Fruit fly (Drosophila melanogaster) whole organism, prepupa: ENCODE results near the gene CG13074.

ENCODE experiments used
- CG10631 ChIP-seq: fragments of 200-800 bp; sonication (Bioruptor generic); optimal IDR thresholded peaks from 2 replicates; lab custom pipeline; 2016; ENCODE audit warnings: missing biosample characterization, missing genetic modification characterization
- CG10669 ChIP-seq: fragments of 200-800 bp; sonication (Bioruptor generic); optimal IDR thresholded peaks from 3 replicates; lab custom pipeline; 2018; ENCODE audit warnings: missing biosample characterization, mild to moderate bottlenecking, missing genetic modification characterization, moderate library complexity
- CG3919 ChIP-seq: fragments of 200-800 bp; sonication (Bioruptor generic); optimal IDR thresholded peaks from 3 replicates; lab custom pipeline; 2016; ENCODE audit warnings: missing biosample characterization, missing genetic modification characterization
- CG4318 ChIP-seq: fragments of 200-800 bp; sonication (Bioruptor generic); optimal IDR thresholded peaks from 3 replicates; lab custom pipeline; 2017; ENCODE audit warnings: missing biosample characterization, mild to moderate bottlenecking, missing genetic modification characterization
- CG6276 ChIP-seq: fragments of 200-800 bp; sonication (Bioruptor generic); optimal IDR thresholded peaks from 2 replicates; lab custom pipeline; 2017; ENCODE audit warnings: missing biosample characterization, mild to moderate bottlenecking, missing genetic modification characterization
- Eip75B ChIP-seq: fragments of 200-800 bp; sonication (Bioruptor generic); optimal IDR thresholded peaks from 3 replicates; lab custom pipeline; 2016; ENCODE audit warnings: missing biosample characterization, missing genetic modification characterization
- Ets21C ChIP-seq: fragments of 200-800 bp; sonication (Bioruptor generic); optimal IDR thresholded peaks from 3 replicates; lab custom pipeline; 2016; ENCODE audit warnings: missing biosample characterization, missing genetic modification characterization
- Ets96B ChIP-seq: fragments of 200-800 bp; optimal IDR thresholded peaks from 2 replicates; lab custom pipeline; 2019; ENCODE audit warnings: missing biosample characterization, mild to moderate bottlenecking, missing genetic modification characterization, moderate library complexity
- Hr38 ChIP-seq: sonication (Bioruptor generic); optimal IDR thresholded peaks from 2 replicates; lab custom pipeline; 2016; ENCODE audit warnings: missing biosample characterization, missing genetic modification characterization
- Hr39 ChIP-seq: fragments of 200-800 bp; sonication (Bioruptor generic); optimal IDR thresholded peaks from 2 replicates; lab custom pipeline; 2016; ENCODE audit warnings: missing biosample characterization, missing genetic modification characterization
- Smox ChIP-seq: fragments of 200-800 bp; sonication (Bioruptor generic); optimal IDR thresholded peaks from 3 replicates; lab custom pipeline; 2016; ENCODE audit warnings: missing biosample characterization, missing genetic modification characterization
- Sox102F ChIP-seq: fragments of 200-800 bp; sonication (Bioruptor generic); optimal IDR thresholded peaks from 2 replicates; lab custom pipeline; 2016; ENCODE audit warnings: missing biosample characterization, mild to moderate bottlenecking, missing genetic modification characterization
- cyc ChIP-seq: fragments of 200-800 bp; sonication (Bioruptor generic); optimal IDR thresholded peaks from 3 replicates; lab custom pipeline; 2016; ENCODE audit warnings: missing biosample characterization, missing genetic modification characterization
- dac ChIP-seq: fragments of 200-800 bp; sonication (Bioruptor generic); optimal IDR thresholded peaks from 2 replicates; lab custom pipeline; 2017; ENCODE audit warnings: missing biosample characterization, mild to moderate bottlenecking, missing genetic modification characterization
- lz ChIP-seq: fragments of 200-800 bp; sonication (Bioruptor generic); optimal IDR thresholded peaks from 3 replicates; lab custom pipeline; 2016; ENCODE audit warnings: missing biosample characterization, missing genetic modification characterization
- net ChIP-seq: fragments of 200-800 bp; sonication (Bioruptor generic); optimal IDR thresholded peaks from 3 replicates; lab custom pipeline; 2016; ENCODE audit warnings: missing biosample characterization, missing genetic modification characterization

CG13074 gene

DNA sequence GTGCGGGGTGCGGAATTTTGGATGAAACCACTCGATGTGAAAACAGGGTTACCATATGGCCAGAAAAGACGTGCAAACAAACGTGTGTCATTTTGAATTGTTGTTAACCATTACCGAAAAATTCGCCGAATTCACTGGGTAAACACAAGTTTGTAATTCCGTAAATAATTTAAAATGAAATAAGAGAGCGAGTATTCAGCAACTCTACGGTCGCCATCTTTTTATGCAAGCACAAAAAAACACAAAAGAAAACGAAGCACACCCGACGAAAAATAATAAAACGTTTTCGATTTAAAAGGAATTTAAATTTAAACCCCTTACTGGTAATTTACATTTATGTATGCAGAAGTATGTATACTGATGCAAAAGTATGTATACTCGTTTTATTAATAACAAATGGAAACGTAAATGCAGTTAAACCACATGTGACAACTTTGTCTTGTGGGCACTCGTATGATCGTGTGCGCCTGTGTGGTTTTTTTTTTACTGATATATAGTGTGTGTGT lies 51.4 kb downstream of the CG13074 start (continued):
- TF ChIP-seq cyc (GFP tag; lab: Kevin White, UChicago) (peak; percentile 92), Eip75B (GFP tag; lab: Kevin White, UChicago) (peak; percentile 96), Ets21C (GFP tag; lab: Kevin White, UChicago) (peak; percentile 83), Smox (GFP tag; lab: Kevin White, UChicago) (peak; percentile 94), CG4318 (GFP tag; lab: Kevin White, UChicago) (peak; percentile 82), CG6276 (GFP tag; lab: Kevin White, UChicago) (peak; percentile 94), CG10631 (GFP tag; lab: Kevin White, UChicago) (peak; percentile 91), Ets96B (tag; lab: Kevin White, UChicago) (peak; percentile 92), net (GFP tag; lab: Kevin White, UChicago) (peak; percentile 95), Hr38 (GFP tag; lab: Kevin White, UChicago) (peak; percentile 70), CG10669 (GFP tag; lab: Kevin White, UChicago) (peak; percentile 90), CG3919 (GFP tag; lab: Kevin White, UChicago) (peak; percentile 95), Sox102F (peak; percentile 95), Hr39 (GFP tag; lab: Kevin White, UChicago) (peak; percentile 92), lz (GFP tag; lab: Kevin White, UChicago) (peak; percentile 94), dac (peak; percentile 64)
